Worm (Caenorhabditis elegans) whole organism, L4 larva: ENCODE data around the gene tbc-17.

Source experiments
- D1046.2 ChIP-seq: fragments of 200-800 bp; sonication (Bioruptor generic); IDR thresholded peaks from 2 replicates; pipeline ENCODE4 v1.3.6; 2022; ENCODE audit warnings: missing genetic modification characterization, missing compliant biosample characterization
- F10B5.3 ChIP-seq: sonication (generic microtip); optimal IDR thresholded peaks from 2 replicates; lab custom pipeline; 2016; ENCODE audit warnings: mild to moderate bottlenecking, missing genetic modification characterization, missing compliant biosample characterization
- F37D6.2 ChIP-seq: sonication (generic microtip); optimal IDR thresholded peaks from 2 replicates; lab custom pipeline; 2016; ENCODE audit warnings: mild to moderate bottlenecking, missing genetic modification characterization, missing compliant biosample characterization
- Y105C5A.15 ChIP-seq: fragments of 200-800 bp; sonication (Bioruptor generic); IDR thresholded peaks from 2 replicates; pipeline ENCODE4 v1.3.6; 2022; ENCODE audit warnings: missing genetic modification characterization, missing compliant biosample characterization
- ceh-20 ChIP-seq: fragments of 200-800 bp; sonication (Bioruptor generic); IDR thresholded peaks from 2 replicates; pipeline ENCODE4 v1.3.6; 2022; ENCODE audit warnings: missing genetic modification reagents, missing genetic modification characterization, missing compliant biosample characterization
- ceh-28 ChIP-seq: fragments of 150-350 bp; optimal IDR thresholded peaks from 2 replicates; lab custom pipeline; 2014; ENCODE audit warnings: missing biosample characterization, missing genetic modification reagents, missing genetic modification characterization
- ceh-32 ChIP-seq: sonication (generic microtip); optimal IDR thresholded peaks from 2 replicates; lab custom pipeline; 2016; ENCODE audit warnings: mild to moderate bottlenecking, missing genetic modification characterization, missing compliant biosample characterization; ENCODE audit not compliant: poor library complexity
- ces-1 ChIP-seq: fragments of 150-350 bp; sonication (generic microtip); optimal IDR thresholded peaks from 4 replicates; lab custom pipeline; 2014; ENCODE audit warnings: missing biosample characterization, missing genetic modification reagents, missing genetic modification characterization
- cey-2 ChIP-seq: sonication (generic microtip); optimal IDR thresholded peaks from 3 replicates; lab custom pipeline; 2017; ENCODE audit warnings: missing genetic modification characterization, mild to moderate bottlenecking, missing compliant biosample characterization, antibody characterized with exemption, borderline replicate concordance; ENCODE audit not compliant: insufficient read depth
- ctbp-1 ChIP-seq: fragments of 200-800 bp; sonication (Bioruptor generic); IDR thresholded peaks from 2 replicates; pipeline ENCODE4 v1.3.6; 2022; ENCODE audit warnings: missing genetic modification reagents, missing genetic modification characterization, missing compliant biosample characterization
- daf-16 ChIP-seq, 3 experiments: sonication (generic microtip); optimal IDR thresholded peaks; 2 replicates each; lab custom pipeline; 2016 to 2017; ENCODE audit warnings: missing genetic modification characterization in 3 of 3, missing genetic modification reagents in 3 of 3, mild to moderate bottlenecking in 2 of 3, missing compliant biosample characterization in 2 of 3, missing biosample characterization in 1 of 3, moderate library complexity in 1 of 3
- daf-8 ChIP-seq: fragments of 200-800 bp; sonication (Bioruptor generic); IDR thresholded peaks from 2 replicates; pipeline ENCODE4 v1.3.6; 2022; ENCODE audit warnings: missing genetic modification characterization, missing compliant biosample characterization
- dmd-6 ChIP-seq: fragments of 200-800 bp; sonication (Bioruptor generic); IDR thresholded peaks from 2 replicates; pipeline ENCODE4 v1.3.6; 2022; ENCODE audit warnings: missing genetic modification reagents, missing genetic modification characterization, missing compliant biosample characterization
- dpl-1 ChIP-seq: fragments of 150-350 bp; optimal IDR thresholded peaks from 2 replicates; lab custom pipeline; 2014; ENCODE audit warnings: missing biosample characterization, missing genetic modification reagents, missing genetic modification characterization
- duxl-1 ChIP-seq: sonication (generic microtip); optimal IDR thresholded peaks from 2 replicates; lab custom pipeline; 2016; ENCODE audit warnings: mild to moderate bottlenecking, missing genetic modification characterization, moderate library complexity, missing compliant biosample characterization; ENCODE audit not compliant: poor library complexity
- dve-1 ChIP-seq: sonication (generic microtip); optimal IDR thresholded peaks from 2 replicates; lab custom pipeline; 2017; ENCODE audit warnings: antibody characterized with exemption, mild to moderate bottlenecking, missing genetic modification characterization, missing compliant biosample characterization; ENCODE audit not compliant: insufficient read depth
- egl-43 ChIP-seq: fragments of 200-800 bp; sonication (Bioruptor generic); IDR thresholded peaks from 2 replicates; pipeline ENCODE4 v1.3.6; 2022; ENCODE audit warnings: missing genetic modification reagents, missing genetic modification characterization, missing compliant biosample characterization
- fkh-10 ChIP-seq: fragments of 150-350 bp; optimal IDR thresholded peaks from 2 replicates; lab custom pipeline; 2014; ENCODE audit warnings: missing biosample characterization, missing genetic modification reagents, missing genetic modification characterization
- hlh-11 ChIP-seq: fragments of 200-800 bp; sonication (Bioruptor generic); optimal IDR thresholded peaks from 2 replicates; lab custom pipeline; 2018; ENCODE audit warnings: mild to moderate bottlenecking, missing genetic modification characterization, missing compliant biosample characterization
- hlh-30 ChIP-seq: sonication (generic microtip); optimal IDR thresholded peaks from 2 replicates; lab custom pipeline; 2017; ENCODE audit warnings: antibody characterized with exemption, mild to moderate bottlenecking, missing genetic modification characterization, missing compliant biosample characterization; ENCODE audit not compliant: insufficient read depth
- lin-13 ChIP-seq: fragments of 150-350 bp; optimal IDR thresholded peaks from 2 replicates; lab custom pipeline; 2014; ENCODE audit warnings: missing biosample characterization, missing genetic modification reagents, missing genetic modification characterization
- lin-38 ChIP-seq: fragments of 200-800 bp; sonication (Bioruptor generic); IDR thresholded peaks from 2 replicates; pipeline ENCODE4 v1.3.6; 2022; ENCODE audit warnings: missing genetic modification reagents, missing genetic modification characterization, missing compliant biosample characterization
- lir-3 ChIP-seq: sonication (generic microtip); optimal IDR thresholded peaks from 2 replicates; lab custom pipeline; 2016; ENCODE audit warnings: mild to moderate bottlenecking, missing genetic modification characterization, missing compliant biosample characterization
- lsy-2 ChIP-seq, 2 experiments: fragments of 150-350 bp in 1 of 2; sonication (generic microtip) in 1 of 2; optimal IDR thresholded peaks; 2 replicates each; lab custom pipeline; 2014 to 2017; ENCODE audit warnings: missing biosample characterization in 2 of 2, missing genetic modification characterization in 2 of 2
- mep-1 ChIP-seq: fragments of 150-350 bp; sonication (generic microtip); optimal IDR thresholded peaks from 3 replicates; lab custom pipeline; 2014; ENCODE audit warnings: missing biosample characterization, missing genetic modification characterization
- mes-2 ChIP-seq: sonication (generic microtip); optimal IDR thresholded peaks from 2 replicates; lab custom pipeline; 2016; ENCODE audit warnings: missing genotype, mild to moderate bottlenecking, missing genetic modification characterization, missing compliant biosample characterization; ENCODE audit not compliant: poor library complexity, severe bottlenecking
- nhr-102 ChIP-seq: sonication (generic microtip); optimal IDR thresholded peaks from 2 replicates; lab custom pipeline; 2016; ENCODE audit warnings: mild to moderate bottlenecking, missing genetic modification characterization, moderate library complexity, missing compliant biosample characterization
- nhr-28 ChIP-seq: fragments of 150-350 bp; optimal IDR thresholded peaks from 2 replicates; lab custom pipeline; 2014; ENCODE audit warnings: missing biosample characterization, missing genetic modification characterization
- nhr-42 ChIP-seq: fragments of 200-800 bp; sonication (Bioruptor generic); IDR thresholded peaks from 2 replicates; pipeline ENCODE4 v1.3.6; 2022; ENCODE audit warnings: missing genetic modification characterization, missing compliant biosample characterization
- nhr-48 ChIP-seq: sonication (generic microtip); optimal IDR thresholded peaks from 2 replicates; lab custom pipeline; 2016; ENCODE audit warnings: mild to moderate bottlenecking, missing genetic modification characterization, missing compliant biosample characterization
- nhr-77 ChIP-seq: fragments of 150-350 bp; optimal IDR thresholded peaks from 2 replicates; lab custom pipeline; 2014; ENCODE audit warnings: missing biosample characterization, missing genetic modification characterization
- pha-4 ChIP-seq, 2 experiments: fragments of 150-350 bp in 1 of 2; fragments of 200-800 bp in 1 of 2; sonication (Bioruptor generic) in 1 of 2; IDR thresholded peaks in 1 of 2; optimal IDR thresholded peaks in 1 of 2; 2 replicates each; pipeline versions ENCODE4 v1.3.6 to Lab custom; 2014 to 2022; ENCODE audit warnings: missing genetic modification characterization in 2 of 2, missing genetic modification reagents in 2 of 2, missing biosample characterization in 1 of 2, missing compliant biosample characterization in 1 of 2
- pqm-1 ChIP-seq: sonication (generic microtip); optimal IDR thresholded peaks from 2 replicates; lab custom pipeline; 2017; ENCODE audit warnings: missing biosample characterization, missing genetic modification characterization
- rbr-2 ChIP-seq: sonication (generic microtip); optimal IDR thresholded peaks from 2 replicates; lab custom pipeline; 2016; ENCODE audit warnings: missing genotype, missing genetic modification characterization, missing compliant biosample characterization
- set-16 ChIP-seq: fragments of 200-800 bp; sonication (Bioruptor generic); IDR thresholded peaks from 2 replicates; pipeline ENCODE4 v1.3.6; 2022; ENCODE audit warnings: missing genetic modification reagents, missing genetic modification characterization, missing compliant biosample characterization
- snpc-1.2 ChIP-seq: fragments of 200-800 bp; sonication (Bioruptor generic); IDR thresholded peaks from 2 replicates; pipeline ENCODE4 v1.3.6; 2022; ENCODE audit warnings: missing genetic modification reagents, missing genetic modification characterization, missing compliant biosample characterization
- snpc-4 ChIP-seq: fragments of 150-350 bp; optimal IDR thresholded peaks from 2 replicates; lab custom pipeline; 2014; ENCODE audit warnings: missing biosample characterization, missing genetic modification characterization
- unc-62 ChIP-seq, 3 experiments: fragments of 150-350 bp in 1 of 3; sonication (generic microtip); optimal IDR thresholded peaks in 2 of 3; peaks in 1 of 3; 1 replicate in 1 of 3; 2 replicates in 2 of 3; lab custom pipeline; 2014 to 2017; ENCODE audit warnings: missing biosample characterization in 3 of 3, missing genetic modification characterization in 3 of 3, missing genetic modification reagents in 3 of 3, missing genotype in 1 of 3
- zip-2 ChIP-seq: fragments of 150-350 bp; optimal IDR thresholded peaks from 2 replicates; lab custom pipeline; 2014; ENCODE audit warnings: missing biosample characterization, missing genetic modification characterization
- ztf-7 ChIP-seq: fragments of 150-350 bp; optimal IDR thresholded peaks from 2 replicates; lab custom pipeline; 2014; ENCODE audit warnings: missing biosample characterization, missing genetic modification characterization

tbc-17 gene

ce11 chrII:12766443-12767188 is 72.4 kb downstream of the tbc-17 start:
- no peak for TF ChIP-seq dpl-1 (GFP tag; lab: Kevin White, UChicago)
- peak; percentile 42 for TF ChIP-seq F10B5.3 (tag; lab: Kevin White, UChicago)
- no peak for TF ChIP-seq daf-16 (GFP tag; optimal IDR thresholded peaks at IDR 0.05; lab: Kevin White, UChicago)
- peak; percentile 22 for TF ChIP-seq daf-16 (tag; optimal IDR thresholded peaks at IDR 0.05; lab: Kevin White, UChicago)
- TF ChIP-seq nhr-42 (GFP tag; lab: Robert Waterston, UW) = 0 out of 2 replicates have a peak, but pooled peaks have one; percentile 41
- no peak for TF ChIP-seq Y105C5A.15 (GFP tag; lab: Robert Waterston, UW)
- 0 out of 2 replicates have a peak, but pooled peaks have one; percentile 26 for TF ChIP-seq snpc-1.2 (GFP tag; lab: Robert Waterston, UW)
- peak; percentile 87 for TF ChIP-seq ceh-28 (tag; lab: Kevin White, UChicago)
- TF ChIP-seq lin-38 (GFP tag; lab: Robert Waterston, UW) = peak; percentile 71
- TF ChIP-seq nhr-102 (tag; lab: Kevin White, UChicago) = peak; percentile 40
- 0 out of 2 replicates have a peak, but pooled peaks have one; percentile 26 for TF ChIP-seq pha-4 (GFP tag; IDR thresholded peaks at IDR 0.05; lab: Robert Waterston, UW)
- no peak for TF ChIP-seq pha-4 (tag; optimal IDR thresholded peaks at IDR 0.05; lab: Kevin White, UChicago)
- no peak for TF ChIP-seq lir-3
- no peak for TF ChIP-seq lsy-2 (tag; optimal IDR thresholded peaks at IDR 0.05; lab: Kevin White, UChicago)

ce11 chrII:12767258-12767824 is 73.1 kb downstream of the tbc-17 start:
- TF ChIP-seq set-16 (GFP tag; lab: Robert Waterston, UW) = peak; percentile 86
- TF ChIP-seq zip-2 (tag; lab: Kevin White, UChicago) = no peak

- TF ChIP-seq ceh-32 (tag; lab: Kevin White, UChicago) = no peak
- no peak for TF ChIP-seq daf-16 (GFP tag; optimal IDR thresholded peaks at IDR 0.05; lab: Kevin White, UChicago)
- TF ChIP-seq daf-16 (tag; optimal IDR thresholded peaks at IDR 0.05; lab: Kevin White, UChicago) = peak; percentile 41
- TF ChIP-seq lin-13 (GFP tag; lab: Kevin White, UChicago) = no peak
- TF ChIP-seq ztf-7 (tag; lab: Kevin White, UChicago) = peak; percentile 80
- TF ChIP-seq cey-2 (tag; lab: Kevin White, UChicago) = no peak
- peak; percentile 46 for TF ChIP-seq mes-2
- TF ChIP-seq snpc-4 = no peak
- peak; percentile 46 for TF ChIP-seq hlh-11
- TF ChIP-seq dve-1 (tag; lab: Kevin White, UChicago) = peak; percentile 41
- TF ChIP-seq ceh-20 (GFP tag; lab: Robert Waterston, UW) = no peak
- peak; percentile 77 for TF ChIP-seq mep-1
- TF ChIP-seq lsy-2 (tag; optimal IDR thresholded peaks at IDR 0.05; lab: Kevin White, UChicago) = peak in 1 of 2 experiments; percentile 77
- no peak for TF ChIP-seq nhr-48 (tag; lab: Kevin White, UChicago)
- TF ChIP-seq dmd-6 = no peak
- TF ChIP-seq pqm-1 = peak; percentile 64
- 0 out of 2 replicates have a peak, but pooled peaks have one; percentile 15 for TF ChIP-seq ctbp-1 (GFP tag; lab: Robert Waterston, UW)
- no peak for TF ChIP-seq F10B5.3 (tag; lab: Kevin White, UChicago)
- peak; percentile 44 for TF ChIP-seq nhr-77 (tag; lab: Kevin White, UChicago)
- peak; percentile 41 for TF ChIP-seq F37D6.2 (tag; lab: Kevin White, UChicago)
- peak; percentile 26 for TF ChIP-seq nhr-102 (tag; lab: Kevin White, UChicago)
- no peak for TF ChIP-seq duxl-1 (tag; lab: Kevin White, UChicago)
- no peak for TF ChIP-seq egl-43 (GFP tag; lab: Robert Waterston, UW)
- TF ChIP-seq nhr-28 (tag; lab: Kevin White, UChicago) = peak; percentile 46
- no peak for TF ChIP-seq D1046.2 (GFP tag; lab: Robert Waterston, UW)
- TF ChIP-seq ceh-28 (tag; lab: Kevin White, UChicago) = no peak
- TF ChIP-seq daf-8 (GFP tag; lab: Robert Waterston, UW) = no peak
- peak; percentile 59 for TF ChIP-seq hlh-30 (tag; lab: Kevin White, UChicago)
- peak in 1 of 2 experiments; percentile 64 for TF ChIP-seq unc-62 (GFP tag; optimal IDR thresholded peaks at IDR 0.05 in 1 of 2; lab: Kevin White, UChicago)
- no peak for TF ChIP-seq unc-62 (tag; optimal IDR thresholded peaks at IDR 0.05; lab: Kevin White, UChicago)
- TF ChIP-seq lin-38 (GFP tag; lab: Robert Waterston, UW) = peak; percentile 94
- peak; percentile 71 for TF ChIP-seq ces-1 (GFP tag; lab: Kevin White, UChicago)
- peak; percentile 62 for TF ChIP-seq rbr-2 (tag; lab: Kevin White, UChicago)
- TF ChIP-seq fkh-10 (GFP tag; lab: Kevin White, UChicago) = peak; percentile 6
These were observed 74.0 kb downstream of the tbc-17 start, which contains the start of the genes vps-2 and tiar-2 for ce11 chrII:12768167-12768712. Gene vps-2, minus strand, starts transcription at chrII:12768217. Gene tiar-2, plus strand, starts transcription at chrII:12768686.
